Fruit fly (Drosophila melanogaster) whole organism: ENCODE data around the gene CG7069.

Experiments
- Dll ChIP-seq: fragments of >200 bp; optimal IDR thresholded peaks from 2 replicates; lab custom pipeline; 2017
- pan ChIP-seq: fragments of >200 bp; optimal IDR thresholded peaks from 2 replicates; lab custom pipeline; 2017
- psq ChIP-seq: fragments of >200 bp; optimal IDR thresholded peaks from 2 replicates; lab custom pipeline; 2017
- usp ChIP-seq: fragments of >200 bp; optimal IDR thresholded peaks from 2 replicates; lab custom pipeline; 2017; ENCODE audit warnings: missing biosample characterization, missing genetic modification characterization, mixed read lengths

DNA sequence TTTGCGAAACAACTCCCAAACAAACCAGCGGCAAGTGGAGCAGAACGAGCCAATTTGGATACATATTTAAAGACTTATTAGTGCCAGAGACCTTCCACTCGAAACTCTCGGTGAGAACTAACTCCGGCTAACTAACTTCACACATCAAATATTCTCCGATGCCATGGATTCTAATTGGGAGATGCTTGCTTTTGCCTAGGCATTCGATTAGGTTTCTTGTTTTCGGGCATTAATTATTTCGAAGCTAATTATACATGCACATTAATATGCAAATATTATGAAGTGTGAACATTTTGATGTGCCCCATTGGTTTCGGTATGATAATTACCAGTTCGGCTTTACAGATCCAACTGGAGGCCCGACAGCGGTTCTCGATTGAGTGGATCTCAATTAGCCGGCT lies 30.5 kb upstream of the CG7069 start, which contains the start of gene CG5386:
- TF ChIP-seq usp (no peak), psq (no peak), Dll (no peak), pan (no peak)
